Worm (Caenorhabditis elegans) whole organism, L2 larva: ENCODE data around the gene M162.7.

ENCODE experiments used
- lin-13 ChIP-seq: fragments of 150-350 bp; optimal IDR thresholded peaks from 2 replicates; lab custom pipeline; 2014; ENCODE audit warnings: missing biosample characterization, missing genetic modification reagents, missing genetic modification characterization
- nhr-12 ChIP-seq: fragments of 150-350 bp; optimal IDR thresholded peaks from 2 replicates; lab custom pipeline; 2014; ENCODE audit warnings: missing biosample characterization, missing genetic modification characterization

- TF ChIP-seq lin-13 (GFP tag; lab: Kevin White, UChicago) (no peak), nhr-12 (tag; lab: Kevin White, UChicago) (no peak)
These were observed 49.0 kb downstream of the M162.7 start, which contains the start of gene W04E12.5 for ce11 chrV:19745852-19746251.
